Worm (Caenorhabditis elegans): Measurements from ENCODE around the gene sdz-1.

DNA sequence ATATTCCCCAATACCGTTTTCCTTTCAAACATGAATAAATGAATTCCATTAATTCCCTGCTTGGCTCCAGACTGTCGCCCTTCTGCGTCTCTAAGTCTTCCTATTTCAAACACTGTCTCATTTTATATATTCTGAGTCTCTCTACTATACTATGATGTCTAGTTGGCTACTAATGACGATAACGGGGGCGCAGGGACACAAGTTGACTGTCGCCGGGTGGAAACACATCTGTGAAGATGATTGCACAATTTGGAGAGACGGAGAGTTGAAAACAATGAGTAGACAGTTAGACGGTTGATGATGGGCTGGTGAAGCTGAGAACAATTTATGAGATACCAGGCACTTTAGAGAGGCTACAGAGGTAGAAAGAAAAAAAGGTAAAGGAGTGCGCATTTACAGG is 49.3 kb upstream of the sdz-1 start, which contains the start of gene sma-2:
- TF ChIP-seq mep-1 (tag; optimal IDR thresholded peaks at IDR 0.05) (peak; percentile 66), nhr-11 (tag; optimal IDR thresholded peaks at IDR 0.05) (no peak), mab-9 (GFP tag; IDR thresholded peaks at IDR 0.05) (no peak), ceh-82 (tag; optimal IDR thresholded peaks at IDR 0.05) (peak in 1 of 3 experiments; percentile 43), lin-13 (GFP tag; optimal IDR thresholded peaks at IDR 0.05) (peak; percentile 20), swsn-7 (tag; optimal IDR thresholded peaks at IDR 0.05) (peak; percentile 44), sptf-1 (tag; optimal IDR thresholded peaks at IDR 0.05) (no peak), tbx-2 (tag; optimal IDR thresholded peaks at IDR 0.05) (peak; percentile 81), nhr-12 (tag; optimal IDR thresholded peaks at IDR 0.05) (no peak), ama-1 (optimal IDR thresholded peaks at IDR 0.05) (no peak), egl-27 (tag; optimal IDR thresholded peaks at IDR 0.05) (no peak), aly-2 (tag; optimal IDR thresholded peaks at IDR 0.05) (no peak), lin-39 (tag; optimal IDR thresholded peaks at IDR 0.05) (no peak), nhr-77 (tag; optimal IDR thresholded peaks at IDR 0.05) (peak; percentile 53)
